Worm (Caenorhabditis elegans): ENCODE results near the gene ncx-7.

ncx-7 gene

DNA sequence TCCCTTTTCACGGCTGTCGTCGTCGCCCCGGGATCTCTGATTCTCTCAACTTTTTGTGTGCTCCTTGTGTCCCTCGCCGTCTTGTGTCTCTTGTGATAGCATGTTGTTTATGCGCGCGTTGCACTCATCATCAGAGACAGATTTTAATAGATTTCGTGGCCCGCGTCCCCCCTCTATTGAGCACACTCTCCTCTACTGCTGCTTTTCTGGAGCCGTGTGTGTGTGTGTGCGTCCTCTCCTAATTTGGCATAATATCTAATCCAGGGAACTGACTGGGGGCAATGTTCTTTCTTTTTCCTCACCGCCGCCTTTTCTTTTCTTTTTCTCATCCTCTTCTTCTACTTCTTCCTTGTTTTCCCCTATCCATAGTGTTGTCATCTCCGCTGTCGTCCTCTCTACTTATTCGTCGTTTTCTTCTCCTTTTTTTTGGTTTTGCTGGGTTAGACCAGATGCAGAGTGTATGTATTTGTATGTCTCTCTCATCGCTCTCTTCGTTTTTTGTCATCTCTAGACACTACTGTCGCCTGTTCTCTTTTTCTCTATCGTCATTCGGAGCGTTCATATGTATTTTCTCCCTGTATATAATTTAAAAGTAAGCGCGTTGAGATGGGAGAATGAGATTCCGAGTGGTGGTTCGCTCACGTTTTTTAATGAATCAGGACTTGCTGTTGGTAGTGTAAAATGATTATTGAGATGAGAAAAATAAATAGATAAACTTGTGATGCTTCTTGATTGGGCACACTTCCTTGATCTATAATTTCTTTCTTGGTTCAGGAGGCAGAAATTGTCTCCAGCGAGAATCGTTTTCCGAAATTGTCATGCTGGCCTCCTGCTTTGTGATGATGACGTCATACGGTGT lies 16.1 kb downstream of the ncx-7 start (continued):
- no peak for TF ChIP-seq elt-2 (tag; optimal IDR thresholded peaks at IDR 0.05)
- no peak for TF ChIP-seq ceh-22 (tag; optimal IDR thresholded peaks at IDR 0.05)
- TF ChIP-seq sdc-2 (tag; optimal IDR thresholded peaks at IDR 0.05), result no peak
- TF ChIP-seq pag-3 (tag; optimal IDR thresholded peaks at IDR 0.05; ENCODE audit: borderline replicate concordance), result no peak
- no peak for TF ChIP-seq hlh-8 (tag; optimal IDR thresholded peaks at IDR 0.05)
- peak; percentile 38 for TF ChIP-seq mec-3 (tag; optimal IDR thresholded peaks at IDR 0.05; ENCODE audit: borderline replicate concordance)
- TF ChIP-seq odd-2 (tag; optimal IDR thresholded peaks at IDR 0.05), result no peak
- TF ChIP-seq hlh-15 (tag; optimal IDR thresholded peaks at IDR 0.05), result no peak
- TF ChIP-seq hlh-13 (GFP tag; optimal IDR thresholded peaks at IDR 0.05), result no peak
- TF ChIP-seq unc-3 (GFP tag; conservative IDR thresholded peaks at IDR 0.05), result no peak
- TF ChIP-seq unc-3 (tag; optimal IDR thresholded peaks at IDR 0.05), result no peak
- no peak for TF ChIP-seq ceh-24 (tag; optimal IDR thresholded peaks at IDR 0.05)
- TF ChIP-seq ceh-30 (tag; optimal IDR thresholded peaks at IDR 0.05), result no peak
- no peak for TF ChIP-seq ztf-16 (tag; optimal IDR thresholded peaks at IDR 0.05)
- no peak for TF ChIP-seq sox-4 (tag; optimal IDR thresholded peaks at IDR 0.05)
- TF ChIP-seq tbx-2 (tag; optimal IDR thresholded peaks at IDR 0.05), result peak; percentile 65
- no peak for TF ChIP-seq pros-1 (tag; optimal IDR thresholded peaks at IDR 0.05)
- TF ChIP-seq zip-5 (tag; optimal IDR thresholded peaks at IDR 0.05), result no peak
- no peak for TF ChIP-seq tbx-7 (tag; optimal IDR thresholded peaks at IDR 0.05)
- no peak for TF ChIP-seq hlh-30 (tag; optimal IDR thresholded peaks at IDR 0.05; ENCODE audit: insufficient read depth)
- no peak for TF ChIP-seq dmd-4 (tag; optimal IDR thresholded peaks at IDR 0.05; ENCODE audit: borderline replicate concordance)
- no peak for TF ChIP-seq nfya-1 (tag; optimal IDR thresholded peaks at IDR 0.05)

DNA sequence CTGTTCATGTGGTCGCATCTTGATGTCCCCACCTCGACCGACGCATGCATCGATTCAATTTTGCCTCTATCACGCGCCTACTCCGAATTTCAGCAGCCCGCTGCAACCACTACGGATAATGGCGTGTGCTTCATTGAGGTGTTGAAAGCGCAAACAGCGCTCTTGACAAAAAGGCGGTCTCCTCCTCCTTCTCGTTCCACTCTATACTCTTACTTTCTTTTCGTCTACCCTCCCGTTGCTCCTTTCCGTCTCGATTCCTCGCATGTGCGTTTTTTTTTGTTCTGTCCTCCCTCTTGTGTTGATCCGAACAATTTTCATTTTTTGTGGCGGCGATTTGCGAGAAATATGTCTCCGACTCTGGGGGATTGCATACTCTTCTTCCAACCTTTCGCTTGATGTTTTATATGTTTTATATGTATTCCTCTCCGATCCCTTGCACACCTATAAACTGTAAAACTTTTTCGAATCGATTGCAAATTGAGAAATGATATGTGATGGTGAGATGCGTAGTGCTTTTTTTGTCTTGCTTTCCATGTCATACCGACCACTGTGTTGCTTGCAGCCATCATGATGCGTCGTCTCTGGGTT lies 17.3 kb downstream of the ncx-7 start:
- TF ChIP-seq ceh-9 (tag; optimal IDR thresholded peaks at IDR 0.05) (no peak), tbx-2 (tag; optimal IDR thresholded peaks at IDR 0.05) (peak; percentile 40), ceh-14 (tag; optimal IDR thresholded peaks at IDR 0.05) (peak; percentile 12)

DNA sequence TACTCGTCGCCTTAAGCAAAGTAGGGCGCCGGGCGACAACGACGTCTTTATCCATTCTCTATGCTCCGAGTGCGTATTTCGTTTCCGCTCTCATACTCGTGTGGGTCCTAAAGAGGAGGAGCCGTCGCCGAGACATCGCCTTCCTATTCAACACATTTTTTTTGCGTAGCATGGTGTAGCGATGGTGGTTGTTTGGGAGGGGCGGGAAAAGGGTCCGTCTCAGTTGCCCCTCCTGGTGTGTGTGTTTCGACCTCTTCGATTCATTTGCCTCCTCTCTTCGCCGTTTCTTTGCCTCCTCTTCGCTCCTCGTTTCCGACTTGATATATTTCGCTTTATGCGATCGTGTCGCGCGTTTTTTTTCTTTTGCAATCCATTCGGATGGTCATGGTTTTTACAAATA lies 18.3 kb downstream of the ncx-7 start:
- TF ChIP-seq pha-2 (tag; optimal IDR thresholded peaks at IDR 0.05) (no peak), odd-2 (tag; optimal IDR thresholded peaks at IDR 0.05) (no peak), ceh-45 (GFP tag; IDR thresholded peaks at IDR 0.05) (no peak), K09A11.1 (tag; optimal IDR thresholded peaks at IDR 0.05; ENCODE audit: insufficient read depth) (no peak), pros-1 (tag; optimal IDR thresholded peaks at IDR 0.05) (no peak), sdc-2 (tag; optimal IDR thresholded peaks at IDR 0.05) (no peak), npax-4 (tag; optimal IDR thresholded peaks at IDR 0.05) (no peak), zip-5 (tag; optimal IDR thresholded peaks at IDR 0.05) (no peak), ceh-18 (tag; optimal IDR thresholded peaks at IDR 0.05) (no peak), C08G9.2 (tag; optimal IDR thresholded peaks at IDR 0.05) (no peak), ceh-31 (tag; optimal IDR thresholded peaks at IDR 0.05) (no peak), lim-6 (tag; optimal IDR thresholded peaks at IDR 0.05) (no peak), ceh-48 (tag; optimal IDR thresholded peaks at IDR 0.05) (no peak), pat-9 (tag; optimal IDR thresholded peaks at IDR 0.05) (no peak), C38D4.7 (GFP tag; optimal IDR thresholded peaks at IDR 0.05) (no peak), ceh-6 (GFP tag; optimal IDR thresholded peaks at IDR 0.05) (no peak), hlh-30 (tag; optimal IDR thresholded peaks at IDR 0.05; ENCODE audit: insufficient read depth) (no peak), dmd-4 (tag; optimal IDR thresholded peaks at IDR 0.05; ENCODE audit: borderline replicate concordance) (no peak), ref-2 (tag; optimal IDR thresholded peaks at IDR 0.05) (no peak), nfya-1 (tag; optimal IDR thresholded peaks at IDR 0.05) (no peak)
